Worm (Caenorhabditis elegans) whole organism, L4 larva: ENCODE results near the gene ife-3.
A peak's percentile ranks its signal among the peaks of the same experiment; 100 is the strongest.

ENCODE experiments used
- F49E8.2 ChIP-seq: sonication (generic microtip); optimal IDR thresholded peaks from 2 replicates; lab custom pipeline; 2016; ENCODE audit warnings: missing compliant biosample characterization, mild to moderate bottlenecking, missing genetic modification characterization, borderline replicate concordance
- Y105C5A.15 ChIP-seq: fragments of 200-800 bp; sonication (Bioruptor generic); IDR thresholded peaks from 2 replicates; pipeline ENCODE4 v1.3.6; 2022; ENCODE audit warnings: missing genetic modification characterization, missing compliant biosample characterization
- Y48G9A.11 ChIP-seq: fragments of 200-800 bp; sonication (Bioruptor generic); IDR thresholded peaks from 2 replicates; pipeline ENCODE4 v1.3.6; 2022; ENCODE audit warnings: missing genetic modification reagents, missing genetic modification characterization, missing compliant biosample characterization
- Y5F2A.4 ChIP-seq: fragments of 200-800 bp; sonication (Bioruptor generic); optimal IDR thresholded peaks from 2 replicates; lab custom pipeline; 2018; ENCODE audit warnings: mild to moderate bottlenecking, missing genetic modification characterization, missing compliant biosample characterization
- Y75B8A.6 ChIP-seq: fragments of 200-800 bp; sonication (Bioruptor generic); IDR thresholded peaks from 2 replicates; pipeline ENCODE4 v1.3.6; 2022; ENCODE audit warnings: missing genetic modification reagents, missing genetic modification characterization, missing compliant biosample characterization
- ZK337.2 ChIP-seq: fragments of 200-800 bp; sonication (Bioruptor generic); IDR thresholded peaks from 2 replicates; pipeline ENCODE4 v1.3.6; 2022; ENCODE audit warnings: missing genetic modification reagents, missing genetic modification characterization, missing compliant biosample characterization
- ZK546.5 ChIP-seq, 2 experiments: sonication (generic microtip); optimal IDR thresholded peaks; 2 replicates each; lab custom pipeline; 2017; ENCODE audit warnings: missing biosample characterization in 2 of 2, missing genetic modification characterization in 2 of 2
- aha-1 ChIP-seq: fragments of 150-350 bp; peaks from one replicate; lab custom pipeline; 2014; ENCODE audit warnings: missing biosample characterization, missing genetic modification characterization
- ama-1 ChIP-seq: fragments of 150-350 bp; optimal IDR thresholded peaks from 2 replicates; lab custom pipeline; 2014; ENCODE audit warnings: inconsistent platforms, mixed read lengths
- arid-1 ChIP-seq: fragments of 200-800 bp; sonication (Bioruptor generic); conservative IDR thresholded peaks from 2 replicates; pipeline ENCODE4 v1.3.6; 2022; ENCODE audit warnings: missing genetic modification reagents, missing genetic modification characterization, missing compliant biosample characterization
- ceh-32 ChIP-seq: sonication (generic microtip); optimal IDR thresholded peaks from 2 replicates; lab custom pipeline; 2016; ENCODE audit warnings: mild to moderate bottlenecking, missing genetic modification characterization, missing compliant biosample characterization; ENCODE audit not compliant: poor library complexity
- ceh-44 ChIP-seq: fragments of 200-800 bp; sonication (Bioruptor generic); IDR thresholded peaks from 2 replicates; pipeline ENCODE4 v1.3.6; 2022; ENCODE audit warnings: missing genetic modification reagents, missing genetic modification characterization, missing compliant biosample characterization
- ceh-62 ChIP-seq: sonication (generic microtip); optimal IDR thresholded peaks from 2 replicates; lab custom pipeline; 2017; ENCODE audit warnings: missing biosample characterization, missing genetic modification characterization
- dmd-8 ChIP-seq: fragments of 200-800 bp; sonication (Bioruptor generic); IDR thresholded peaks from 2 replicates; pipeline ENCODE4 v1.3.6; 2022; ENCODE audit warnings: missing genetic modification characterization, missing compliant biosample characterization
- dpl-1 ChIP-seq: fragments of 150-350 bp; optimal IDR thresholded peaks from 2 replicates; lab custom pipeline; 2014; ENCODE audit warnings: missing biosample characterization, missing genetic modification reagents, missing genetic modification characterization
- egl-43 ChIP-seq: fragments of 200-800 bp; sonication (Bioruptor generic); IDR thresholded peaks from 2 replicates; pipeline ENCODE4 v1.3.6; 2022; ENCODE audit warnings: missing genetic modification reagents, missing genetic modification characterization, missing compliant biosample characterization
- fkh-10 ChIP-seq: fragments of 150-350 bp; optimal IDR thresholded peaks from 2 replicates; lab custom pipeline; 2014; ENCODE audit warnings: missing biosample characterization, missing genetic modification reagents, missing genetic modification characterization
- hif-1 ChIP-seq, 2 experiments: sonication (generic microtip); optimal IDR thresholded peaks; 2 replicates each; lab custom pipeline; 2016 to 2017; ENCODE audit warnings: missing compliant biosample characterization in 2 of 2, missing genetic modification characterization in 2 of 2, missing genetic modification reagents in 2 of 2, missing genotype in 2 of 2, mild to moderate bottlenecking in 1 of 2
- hlh-11 ChIP-seq: fragments of 200-800 bp; sonication (Bioruptor generic); optimal IDR thresholded peaks from 2 replicates; lab custom pipeline; 2018; ENCODE audit warnings: mild to moderate bottlenecking, missing genetic modification characterization, missing compliant biosample characterization
- jun-1 ChIP-seq: fragments of 150-350 bp; optimal IDR thresholded peaks from 2 replicates; lab custom pipeline; 2014; ENCODE audit warnings: missing biosample characterization, missing genetic modification reagents, missing genetic modification characterization
- lim-7 ChIP-seq: fragments of 200-800 bp; sonication (Bioruptor generic); IDR thresholded peaks from 2 replicates; pipeline ENCODE4 v1.3.6; 2022; ENCODE audit warnings: missing genetic modification characterization, missing compliant biosample characterization
- lin-1 ChIP-seq: fragments of 200-800 bp; sonication (Bioruptor generic); IDR thresholded peaks from 2 replicates; pipeline ENCODE4 v1.3.6; 2022; ENCODE audit warnings: missing genetic modification reagents, missing genetic modification characterization, missing compliant biosample characterization
- lin-13 ChIP-seq: fragments of 150-350 bp; optimal IDR thresholded peaks from 2 replicates; lab custom pipeline; 2014; ENCODE audit warnings: missing biosample characterization, missing genetic modification reagents, missing genetic modification characterization
- lin-38 ChIP-seq: fragments of 200-800 bp; sonication (Bioruptor generic); IDR thresholded peaks from 2 replicates; pipeline ENCODE4 v1.3.6; 2022; ENCODE audit warnings: missing genetic modification reagents, missing genetic modification characterization, missing compliant biosample characterization
- lsy-2 ChIP-seq, 2 experiments: fragments of 150-350 bp in 1 of 2; sonication (generic microtip) in 1 of 2; optimal IDR thresholded peaks; 2 replicates each; lab custom pipeline; 2014 to 2017; ENCODE audit warnings: missing biosample characterization in 2 of 2, missing genetic modification characterization in 2 of 2
- mes-2 ChIP-seq: sonication (generic microtip); optimal IDR thresholded peaks from 2 replicates; lab custom pipeline; 2016; ENCODE audit warnings: missing genotype, mild to moderate bottlenecking, missing genetic modification characterization, missing compliant biosample characterization; ENCODE audit not compliant: poor library complexity, severe bottlenecking
- mxl-2 ChIP-seq: fragments of 200-800 bp; sonication (Bioruptor generic); conservative IDR thresholded peaks from 2 replicates; pipeline ENCODE4 v1.3.6; 2022; ENCODE audit warnings: missing genetic modification reagents, missing genetic modification characterization, missing compliant biosample characterization
- nhr-11 ChIP-seq: fragments of 150-350 bp; optimal IDR thresholded peaks from 2 replicates; lab custom pipeline; 2014; ENCODE audit warnings: missing biosample characterization, missing genetic modification characterization
- nhr-111 ChIP-seq: fragments of 200-800 bp; sonication (Bioruptor generic); optimal IDR thresholded peaks from 2 replicates; lab custom pipeline; 2018; ENCODE audit warnings: mild to moderate bottlenecking, missing genetic modification characterization, missing compliant biosample characterization
- nhr-237 ChIP-seq: sonication (generic microtip); optimal IDR thresholded peaks from 2 replicates; lab custom pipeline; 2017; ENCODE audit warnings: missing biosample characterization, missing genetic modification characterization
- nhr-6 ChIP-seq: fragments of 150-350 bp; optimal IDR thresholded peaks from 2 replicates; lab custom pipeline; 2014; ENCODE audit warnings: missing biosample characterization, missing genetic modification characterization
- nhr-77 ChIP-seq: fragments of 150-350 bp; optimal IDR thresholded peaks from 2 replicates; lab custom pipeline; 2014; ENCODE audit warnings: missing biosample characterization, missing genetic modification characterization
- pha-4 ChIP-seq, 2 experiments: fragments of 150-350 bp in 1 of 2; fragments of 200-800 bp in 1 of 2; sonication (Bioruptor generic) in 1 of 2; IDR thresholded peaks in 1 of 2; optimal IDR thresholded peaks in 1 of 2; 2 replicates each; pipeline versions ENCODE4 v1.3.6 to Lab custom; 2014 to 2022; ENCODE audit warnings: missing genetic modification characterization in 2 of 2, missing genetic modification reagents in 2 of 2, missing biosample characterization in 1 of 2, missing compliant biosample characterization in 1 of 2
- pqm-1 ChIP-seq: sonication (generic microtip); optimal IDR thresholded peaks from 2 replicates; lab custom pipeline; 2017; ENCODE audit warnings: missing biosample characterization, missing genetic modification characterization
- sdz-12 ChIP-seq: fragments of 200-800 bp; sonication (Bioruptor generic); optimal IDR thresholded peaks from 2 replicates; lab custom pipeline; 2018; ENCODE audit warnings: mild to moderate bottlenecking, missing genetic modification characterization, missing compliant biosample characterization
- set-16 ChIP-seq: fragments of 200-800 bp; sonication (Bioruptor generic); IDR thresholded peaks from 2 replicates; pipeline ENCODE4 v1.3.6; 2022; ENCODE audit warnings: missing genetic modification reagents, missing genetic modification characterization, missing compliant biosample characterization
- snpc-1.2 ChIP-seq: fragments of 200-800 bp; sonication (Bioruptor generic); IDR thresholded peaks from 2 replicates; pipeline ENCODE4 v1.3.6; 2022; ENCODE audit warnings: missing genetic modification reagents, missing genetic modification characterization, missing compliant biosample characterization
- spr-1 ChIP-seq: sonication (generic microtip); optimal IDR thresholded peaks from 2 replicates; lab custom pipeline; 2016; ENCODE audit warnings: mild to moderate bottlenecking, missing genetic modification characterization, missing compliant biosample characterization
- spr-3 ChIP-seq: fragments of 200-800 bp; sonication (Bioruptor generic); optimal IDR thresholded peaks from 2 replicates; lab custom pipeline; 2018; ENCODE audit warnings: mild to moderate bottlenecking, missing genetic modification characterization, missing compliant biosample characterization
- unc-130 ChIP-seq: sonication (generic microtip); optimal IDR thresholded peaks from 2 replicates; lab custom pipeline; 2016; ENCODE audit warnings: missing genetic modification reagents, missing genetic modification characterization, missing compliant biosample characterization
- unc-39 ChIP-seq: sonication (generic microtip); optimal IDR thresholded peaks from 2 replicates; lab custom pipeline; 2017; ENCODE audit warnings: missing biosample characterization, missing genetic modification characterization
- vab-7 ChIP-seq: fragments of 200-800 bp; sonication (Bioruptor generic); IDR thresholded peaks from 2 replicates; pipeline ENCODE4 v1.3.6; 2022; ENCODE audit warnings: missing genetic modification reagents, missing genetic modification characterization, missing compliant biosample characterization
- zag-1 ChIP-seq: fragments of 150-350 bp; optimal IDR thresholded peaks from 2 replicates; lab custom pipeline; 2014; ENCODE audit warnings: missing biosample characterization, missing genetic modification characterization
- zip-2 ChIP-seq: fragments of 150-350 bp; optimal IDR thresholded peaks from 2 replicates; lab custom pipeline; 2014; ENCODE audit warnings: missing biosample characterization, missing genetic modification characterization

The ife-3 gene

DNA sequence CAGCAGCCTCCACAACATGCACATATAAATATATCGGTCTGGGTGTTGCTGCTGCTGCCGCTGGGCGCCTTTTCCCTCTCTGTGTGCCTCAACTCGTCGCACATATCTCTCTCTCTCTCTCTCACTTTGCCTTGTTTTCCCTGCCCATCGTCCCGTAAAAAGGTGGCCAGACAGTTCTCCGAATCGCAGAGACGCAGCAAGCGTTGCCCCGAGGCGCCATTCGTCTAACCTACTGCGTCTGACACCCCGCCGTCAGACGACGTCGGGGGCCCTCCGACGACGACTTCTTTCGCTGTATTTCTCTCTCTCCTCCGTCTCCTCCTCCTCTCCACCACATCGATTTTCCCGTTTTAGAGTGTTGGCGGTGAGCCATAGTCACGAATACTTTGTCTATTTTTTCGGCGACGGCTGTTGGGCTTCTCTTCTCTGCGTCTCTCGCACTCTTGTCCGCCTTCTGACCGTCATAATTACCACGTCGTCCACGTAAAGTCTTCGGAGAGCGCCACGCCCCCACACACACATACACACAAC is 1.2 kb upstream of the ife-3 start, which contains the start of gene B0348.10 (continued):
- TF ChIP-seq spr-1, result peak; percentile 58
- TF ChIP-seq lim-7 (GFP tag; lab: Robert Waterston, UW), result 0 out of 2 replicates have a peak, but pooled peaks have one; percentile 46
- TF ChIP-seq pqm-1 (tag; lab: Kevin White, UChicago), result no peak
- TF ChIP-seq nhr-6 (tag; lab: Kevin White, UChicago), result peak; percentile 15
- TF ChIP-seq lin-1, result no peak
- TF ChIP-seq snpc-1.2, result no peak
- TF ChIP-seq ceh-44 (GFP tag; lab: Robert Waterston, UW), result peak; percentile 57; the same call in 1 of the 2 replicates
- TF ChIP-seq Y5F2A.4 (GFP tag; lab: Kevin White, UChicago), result no peak
- TF ChIP-seq dmd-8, result no peak
- no peak for TF ChIP-seq mxl-2 (GFP tag; lab: Robert Waterston, UW)
- peak; percentile 67 for TF ChIP-seq dpl-1
- no peak for TF ChIP-seq ceh-62 (tag; lab: Kevin White, UChicago)
- TF ChIP-seq lin-13 (GFP tag; lab: Kevin White, UChicago), result peak; percentile 50
- peak; percentile 73; the same call in 1 of the 2 replicates for TF ChIP-seq egl-43 (GFP tag; lab: Robert Waterston, UW)
- peak; percentile 83 for TF ChIP-seq hlh-11 (tag; lab: Kevin White, UChicago)
- no peak for TF ChIP-seq unc-39
- TF ChIP-seq hif-1 (tag; optimal IDR thresholded peaks at IDR 0.05; lab: Kevin White, UChicago), result peak in 1 of 2 experiments; percentile 61
- TF ChIP-seq lsy-2 (tag; optimal IDR thresholded peaks at IDR 0.05; lab: Kevin White, UChicago), result peak; percentile 47 to 69
- TF ChIP-seq jun-1 (tag; lab: Kevin White, UChicago), result no peak
- TF ChIP-seq nhr-111 (GFP tag; lab: Kevin White, UChicago), result no peak
- TF ChIP-seq vab-7 (GFP tag; lab: Robert Waterston, UW), result no peak
- peak; percentile 41 for TF ChIP-seq fkh-10
- TF ChIP-seq Y75B8A.6 (GFP tag; lab: Robert Waterston, UW), result no peak
- TF ChIP-seq zip-2 (tag; lab: Kevin White, UChicago), result no peak
- peak; percentile 54 for TF ChIP-seq nhr-11 (tag; lab: Kevin White, UChicago)
- TF ChIP-seq zag-1, result no peak
- no peak for TF ChIP-seq ZK546.5 (tag; optimal IDR thresholded peaks at IDR 0.05; lab: Kevin White, UChicago)
- TF ChIP-seq aha-1 (tag; lab: Kevin White, UChicago), result peak; percentile 99
- peak; percentile 14; the same call in 1 of the 2 replicates for TF ChIP-seq pha-4 (GFP tag; IDR thresholded peaks at IDR 0.05; lab: Robert Waterston, UW)
- TF ChIP-seq pha-4 (tag; optimal IDR thresholded peaks at IDR 0.05; lab: Kevin White, UChicago), result no peak
- TF ChIP-seq ceh-32 (tag; lab: Kevin White, UChicago), result peak; percentile 30
- TF ChIP-seq spr-3 (GFP tag; lab: Kevin White, UChicago), result no peak
- no peak for TF ChIP-seq ZK337.2
- no peak for TF ChIP-seq nhr-237 (tag; lab: Kevin White, UChicago)
- no peak for TF ChIP-seq unc-130 (GFP tag; lab: Kevin White, UChicago)
- TF ChIP-seq sdz-12 (GFP tag; lab: Kevin White, UChicago), result no peak

DNA sequence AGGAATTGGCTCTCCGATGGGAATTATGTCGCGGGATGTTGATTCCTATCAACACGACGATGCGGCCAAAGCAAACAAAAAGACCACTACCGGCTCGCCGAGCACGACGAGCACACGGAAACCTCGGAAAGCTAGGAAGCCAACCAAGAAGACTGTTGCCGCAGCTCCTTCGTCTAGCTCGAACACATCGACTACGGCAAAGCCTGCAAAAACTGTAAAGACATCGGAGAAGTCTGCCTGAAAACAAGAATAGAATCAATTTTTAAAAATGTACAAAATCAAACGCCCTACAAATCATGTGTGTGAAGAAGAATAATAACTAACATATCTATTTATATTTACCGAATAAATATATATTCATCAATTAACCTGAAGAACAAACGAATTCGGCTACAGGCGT is 1.4 kb downstream of the ife-3 start:
- TF ChIP-seq arid-1 (GFP tag; lab: Robert Waterston, UW), result 0 out of 2 replicates have a peak, but pooled peaks have one; percentile 34
- TF ChIP-seq Y105C5A.15 (GFP tag; lab: Robert Waterston, UW), result peak; percentile 50; the same call in 1 of the 2 replicates
- TF ChIP-seq ama-1 (lab: Kevin White, UChicago), result peak; percentile 75
- TF ChIP-seq nhr-77 (tag; lab: Kevin White, UChicago), result no peak
- TF ChIP-seq set-16, result peak; percentile 34; the same call in 1 of the 2 replicates
- TF ChIP-seq lin-38 (GFP tag; lab: Robert Waterston, UW), result peak; percentile 50
- peak; percentile 91 for TF ChIP-seq aha-1 (tag; lab: Kevin White, UChicago)
- TF ChIP-seq F49E8.2 (tag; lab: Kevin White, UChicago), result peak; percentile 24
- 0 out of 2 replicates have a peak, but pooled peaks have one; percentile 33 for TF ChIP-seq Y48G9A.11 (GFP tag; lab: Robert Waterston, UW)
- peak; percentile 22 for TF ChIP-seq mes-2 (tag; lab: Kevin White, UChicago)
- no peak for TF ChIP-seq lsy-2 (tag; optimal IDR thresholded peaks at IDR 0.05; lab: Kevin White, UChicago)
